Fruit fly (Drosophila melanogaster): ENCODE data around the gene Hsp23.
A peak's percentile ranks its signal among the peaks of the same experiment; 100 is the strongest.

The Hsp23 gene

DNA sequence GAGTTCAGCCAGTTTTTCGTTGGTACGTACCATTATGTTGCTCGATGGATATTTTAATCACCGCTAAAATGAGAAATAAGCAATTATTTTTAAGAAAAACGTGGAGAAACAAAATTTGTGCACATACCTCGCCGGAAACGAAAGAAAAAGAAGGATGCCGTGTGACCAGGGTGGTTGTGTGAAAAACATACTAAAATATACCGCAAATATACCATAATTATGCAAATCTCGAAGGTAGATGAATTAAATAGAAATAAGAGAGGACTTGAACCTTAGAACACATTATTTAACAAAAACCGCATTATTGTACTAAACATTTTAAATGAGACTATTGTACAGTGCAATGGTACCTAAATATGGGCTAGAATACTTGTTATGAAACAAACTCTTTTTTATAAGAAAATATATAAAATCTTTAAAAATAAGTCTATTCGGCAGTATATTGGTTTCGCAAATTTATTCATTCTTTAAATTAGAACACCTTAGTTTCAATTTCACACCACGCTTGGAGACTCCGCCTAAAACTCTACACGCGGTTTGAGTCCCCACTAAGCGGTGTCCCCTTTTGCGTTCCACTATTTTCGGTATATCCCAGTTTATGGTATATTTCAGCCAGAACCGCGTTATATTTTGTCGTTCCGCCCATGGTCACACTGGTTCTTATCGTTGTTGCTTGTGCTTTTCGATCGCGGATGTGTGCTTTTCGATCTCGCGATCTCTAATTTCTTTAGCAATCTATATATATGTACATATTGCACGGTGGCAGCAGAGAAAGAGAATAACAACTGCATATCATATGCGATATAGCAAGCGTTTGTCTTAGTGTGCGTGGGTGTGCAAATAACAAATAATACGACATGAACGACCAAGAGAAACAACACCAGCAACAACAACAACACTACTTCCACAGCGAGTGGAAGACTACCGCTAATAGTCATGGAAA, 48.3 kb downstream of the Hsp23 start, which contains the start of the genes RpS17 and MTF-1 (continued):
- peak; percentile 61; the same call in 2 of the 3 replicates for TF ChIP-seq ken (GFP tag; IDR thresholded peaks at IDR 0.05)
- peak; percentile 67 for TF ChIP-seq CG3281 (GFP tag; optimal IDR thresholded peaks at IDR 0.05)
- TF ChIP-seq Hr3 (GFP tag; optimal IDR thresholded peaks at IDR 0.05): peak; percentile 17
- no peak for TF ChIP-seq sc (optimal IDR thresholded peaks at IDR 0.05)
- peak; percentile 23 for TF ChIP-seq sc (GFP tag; optimal IDR thresholded peaks at IDR 0.05)
- peak; percentile 78 for TF ChIP-seq CG17912 (GFP tag; optimal IDR thresholded peaks at IDR 0.05)
- no peak for TF ChIP-seq Mrtf (GFP tag; IDR thresholded peaks at IDR 0.05)
- TF ChIP-seq CG16813 (GFP tag; IDR thresholded peaks at IDR 0.05; ENCODE audit: partially characterized antibody): no peak
- peak; percentile 15 for TF ChIP-seq CG2120 (GFP tag; optimal IDR thresholded peaks at IDR 0.05)
- no peak for TF ChIP-seq klu (GFP tag; IDR thresholded peaks at IDR 0.05)
- no peak for TF ChIP-seq Lpt (GFP tag; optimal IDR thresholded peaks at IDR 0.05)
- TF ChIP-seq bbx (GFP tag; IDR thresholded peaks at IDR 0.05; ENCODE audit: partially characterized antibody): no peak
- TF ChIP-seq Jarid2 (GFP tag; optimal IDR thresholded peaks at IDR 0.05): peak; percentile 70
- peak; percentile 16 for TF ChIP-seq CG8924 (tag; optimal IDR thresholded peaks at IDR 0.05)
- TF ChIP-seq crol (GFP tag; IDR thresholded peaks at IDR 0.05): 0 out of 2 replicates have a peak, but pooled peaks have one; percentile 15
- TF ChIP-seq chm (GFP tag; IDR thresholded peaks at IDR 0.05): peak; percentile 80
- TF ChIP-seq CG6272 (GFP tag; IDR thresholded peaks at IDR 0.05): no peak
- peak; percentile 41 for TF ChIP-seq CG15011 (GFP tag; optimal IDR thresholded peaks at IDR 0.05)
- TF ChIP-seq CG7987 (GFP tag; optimal IDR thresholded peaks at IDR 0.05): peak; percentile 64
- peak in 1 of 2 experiments; percentile 27 for TF ChIP-seq insv (GFP tag; optimal IDR thresholded peaks at IDR 0.05)
- TF ChIP-seq jigr1 (GFP tag; IDR thresholded peaks at IDR 0.05): no peak
- peak; percentile 35 for TF ChIP-seq CG8388 (GFP tag; optimal IDR thresholded peaks at IDR 0.05)
- no peak for TF ChIP-seq vfl (GFP tag; optimal IDR thresholded peaks at IDR 0.05)
- no peak for TF ChIP-seq CG14965 (GFP tag; optimal IDR thresholded peaks at IDR 0.05; ENCODE audit: borderline replicate concordance)
- TF ChIP-seq Xbp1 (GFP tag; optimal IDR thresholded peaks at IDR 0.05): peak; percentile 41
- no peak for TF ChIP-seq gcm2 (GFP tag; optimal IDR thresholded peaks at IDR 0.05)
- peak; percentile 23 for TF ChIP-seq pfk (GFP tag; optimal IDR thresholded peaks at IDR 0.05)
- TF ChIP-seq btn (GFP tag; optimal IDR thresholded peaks at IDR 0.05): no peak
- TF ChIP-seq ase (GFP tag; IDR thresholded peaks at IDR 0.05): peak; percentile 51; the same call in 2 of the 3 replicates
- TF ChIP-seq CG42726 (GFP tag; IDR thresholded peaks at IDR 0.05; ENCODE audit: partially characterized antibody): no peak
- TF ChIP-seq CG3407 (GFP tag; optimal IDR thresholded peaks at IDR 0.05): peak; percentile 30
- no peak for TF ChIP-seq Myb (GFP tag; optimal IDR thresholded peaks at IDR 0.05)
- no peak for TF ChIP-seq CG3838 (GFP tag; optimal IDR thresholded peaks at IDR 0.05)
- peak; percentile 78 for TF ChIP-seq CG17568 (GFP tag; optimal IDR thresholded peaks at IDR 0.05)
- peak; percentile 73 for TF ChIP-seq NfI (GFP tag; optimal IDR thresholded peaks at IDR 0.05)
- no peak for TF ChIP-seq Oaz (GFP tag; IDR thresholded peaks at IDR 0.05)
- peak; percentile 91 for TF ChIP-seq CG34376 (GFP tag; optimal IDR thresholded peaks at IDR 0.05)
- no peak for TF ChIP-seq dan (GFP tag; IDR thresholded peaks at IDR 0.05)
- TF ChIP-seq CG15269 (tag; optimal IDR thresholded peaks at IDR 0.05): peak; percentile 57
- TF ChIP-seq CG14710 (tag; optimal IDR thresholded peaks at IDR 0.05): peak; percentile 58
- peak; percentile 88 for TF ChIP-seq sens (GFP tag)
- peak; percentile 45 for TF ChIP-seq Asciz (GFP tag; optimal IDR thresholded peaks at IDR 0.05)
- peak; percentile 9; the same call in 1 of the 2 replicates for TF ChIP-seq Dref (GFP tag; IDR thresholded peaks at IDR 0.05)
- TF ChIP-seq CG4854 (GFP tag; optimal IDR thresholded peaks at IDR 0.05): no peak
- peak; percentile 85 for TF ChIP-seq Ets65A (GFP tag)
- TF ChIP-seq CG8765 (GFP tag; IDR thresholded peaks at IDR 0.05): no peak
- no peak for TF ChIP-seq CG2875 (GFP tag; optimal IDR thresholded peaks at IDR 0.05)
- TF ChIP-seq CG18011 (GFP tag; optimal IDR thresholded peaks at IDR 0.05): peak; percentile 7
- TF ChIP-seq CG1602 (GFP tag; optimal IDR thresholded peaks at IDR 0.05): no peak

All from whole organism, embryonic.